Worm (Caenorhabditis elegans): ENCODE results near the gene R07H5.16.
A peak's percentile ranks its signal among the peaks of the same experiment; 100 is the strongest.
"Not testable (repeated sequence)": the region's sequence is repeated elsewhere in the genome, so short reads cannot be mapped to it uniquely, and the experiment has no call there.

The R07H5.16 gene

ce11 chrIV:11198983-11199382 lies at the start of gene R07H5.16:
TSS of gene R07H5.16 (plus strand) at chrIV:11199330.
- TF ChIP-seq ceh-28, eor-1, jun-1 (tag; optimal IDR thresholded peaks at IDR 0.05): not testable (repeated sequence)

ce11 chrIV:11149454-11150163 lies 49.5 kb upstream of the R07H5.16 start, which contains the start of the genes F01G4.6 and pfd-1:
TSS of gene F01G4.6 (minus strand) at chrIV:11149504.
TSS of gene pfd-1 (plus strand) at chrIV:11150113.
- peak; percentile 92 for TF ChIP-seq nhr-25 (tag; optimal IDR thresholded peaks at IDR 0.05)
- TF ChIP-seq snpc-4 (tag; optimal IDR thresholded peaks at IDR 0.05) = peak; percentile 82
- peak; percentile 67 for TF ChIP-seq ama-1 (optimal IDR thresholded peaks at IDR 0.05)
- TF ChIP-seq nhr-237 (tag; optimal IDR thresholded peaks at IDR 0.05) = no peak
- peak; percentile 97 for TF ChIP-seq pha-4 (tag; optimal IDR thresholded peaks at IDR 0.05)
- peak; percentile 84 for TF ChIP-seq R02D3.7 (tag; optimal IDR thresholded peaks at IDR 0.05)
- no peak for TF ChIP-seq nhr-67 (tag; optimal IDR thresholded peaks at IDR 0.05)
- TF ChIP-seq elt-1 (tag; optimal IDR thresholded peaks at IDR 0.05) = peak; percentile 32
- TF ChIP-seq ztf-4 (tag; optimal IDR thresholded peaks at IDR 0.05) = peak; percentile 63
- TF ChIP-seq ceh-9 (tag; optimal IDR thresholded peaks at IDR 0.05) = no peak
- peak; percentile 97 for TF ChIP-seq nhr-23 (tag; optimal IDR thresholded peaks at IDR 0.05)
- peak; percentile 87 for TF ChIP-seq lin-39 (tag; optimal IDR thresholded peaks at IDR 0.05)
- TF ChIP-seq nhr-77 (tag; optimal IDR thresholded peaks at IDR 0.05) = peak; percentile 40
- no peak for TF ChIP-seq unc-62 (GFP tag; optimal IDR thresholded peaks at IDR 0.05)
- no peak for TF ChIP-seq mdl-1 (tag; optimal IDR thresholded peaks at IDR 0.05)
- TF ChIP-seq eor-1 (tag; optimal IDR thresholded peaks at IDR 0.05) = no peak
- TF ChIP-seq fkh-10 (GFP tag; optimal IDR thresholded peaks at IDR 0.05) = peak; percentile 60
- no peak for TF ChIP-seq unc-39 (tag; optimal IDR thresholded peaks at IDR 0.05)
- peak; percentile 95 for TF ChIP-seq lin-15B (tag; optimal IDR thresholded peaks at IDR 0.05)
- TF ChIP-seq lsy-12 (tag; optimal IDR thresholded peaks at IDR 0.05) = peak; percentile 96
- peak; percentile 81 for TF ChIP-seq tbx-2 (tag; optimal IDR thresholded peaks at IDR 0.05)
- TF ChIP-seq ztf-11 (tag; optimal IDR thresholded peaks at IDR 0.05) = no peak
- TF ChIP-seq egl-5 (tag; optimal IDR thresholded peaks at IDR 0.05) = peak; percentile 84
- peak; percentile 82 for TF ChIP-seq nhr-43 (tag; optimal IDR thresholded peaks at IDR 0.05; ENCODE audit: poor library complexity, severe bottlenecking)
- peak; percentile 87 for TF ChIP-seq skn-1 (tag; optimal IDR thresholded peaks at IDR 0.05)
- TF ChIP-seq mml-1 (tag; optimal IDR thresholded peaks at IDR 0.05) = peak; percentile 64
- TF ChIP-seq fkh-2 (tag; optimal IDR thresholded peaks at IDR 0.05) = no peak
- peak; percentile 99 for TF ChIP-seq ZK546.5 (tag; optimal IDR thresholded peaks at IDR 0.05)
- TF ChIP-seq daf-12 (tag; optimal IDR thresholded peaks at IDR 0.05) = no peak
- peak; percentile 88 for TF ChIP-seq jun-1 (tag; optimal IDR thresholded peaks at IDR 0.05)
- TF ChIP-seq nfya-1 (tag; optimal IDR thresholded peaks at IDR 0.05; ENCODE audit: insufficient read depth) = peak; percentile 98
- peak; percentile 90 for TF ChIP-seq pqm-1 (tag; optimal IDR thresholded peaks at IDR 0.05)
- peak in 1 of 3 experiments; percentile 66 for TF ChIP-seq elt-3 (tag; optimal IDR thresholded peaks at IDR 0.05)
- TF ChIP-seq ceh-82 (tag; optimal IDR thresholded peaks at IDR 0.05) = peak; percentile 43
- peak; percentile 68 for TF ChIP-seq ceh-28 (tag; optimal IDR thresholded peaks at IDR 0.05)
- no peak for TF ChIP-seq nhr-12 (tag; optimal IDR thresholded peaks at IDR 0.05)
- TF ChIP-seq hmg-11 (tag; optimal IDR thresholded peaks at IDR 0.05) = peak; percentile 76
- peak; percentile 49 for TF ChIP-seq ceh-16 (tag; optimal IDR thresholded peaks at IDR 0.05)
- peak; percentile 32 for TF ChIP-seq egl-27 (tag; optimal IDR thresholded peaks at IDR 0.05)
- peak; percentile 87 for TF ChIP-seq elt-2 (tag; optimal IDR thresholded peaks at IDR 0.05)
- peak; percentile 85 for TF ChIP-seq zag-1 (tag; optimal IDR thresholded peaks at IDR 0.05)
- peak; percentile 50 for TF ChIP-seq nhr-76 (tag; optimal IDR thresholded peaks at IDR 0.05)
- no peak for TF ChIP-seq aly-2 (tag; optimal IDR thresholded peaks at IDR 0.05)
- no peak for TF ChIP-seq fos-1 (tag; optimal IDR thresholded peaks at IDR 0.05)
- peak; percentile 75 for TF ChIP-seq nhr-11 (tag; optimal IDR thresholded peaks at IDR 0.05)
- TF ChIP-seq sea-2 (GFP tag; optimal IDR thresholded peaks at IDR 0.05) = peak; percentile 1
- no peak for TF ChIP-seq nhr-28 (tag; optimal IDR thresholded peaks at IDR 0.05)

Data from whole organism, L3 larva.